Worm (Caenorhabditis elegans) whole organism, young adult: ENCODE measurements around the gene spr-3.

Experiments used
- F37B4.10 ChIP-seq: fragments of 200-800 bp; sonication (Bioruptor generic); IDR thresholded peaks from 2 replicates; pipeline ENCODE4 v1.3.6; 2022; ENCODE audit warnings: missing genetic modification characterization, missing compliant biosample characterization
- ZK185.1 ChIP-seq: sonication (generic microtip); optimal IDR thresholded peaks from 2 replicates; lab custom pipeline; 2016; ENCODE audit warnings: mild to moderate bottlenecking, missing genetic modification characterization, missing compliant biosample characterization; ENCODE audit not compliant: poor library complexity, severe bottlenecking
- akir-1 ChIP-seq: fragments of 200-800 bp; sonication (Bioruptor generic); optimal IDR thresholded peaks from 2 replicates; lab custom pipeline; 2018; ENCODE audit warnings: mild to moderate bottlenecking, missing genetic modification characterization, moderate library complexity, missing compliant biosample characterization
- ama-1 ChIP-seq, 3 experiments: fragments of 150-350 bp in 1 of 3; sonication (generic microtip) in 2 of 3; optimal IDR thresholded peaks; 2 replicates each; lab custom pipeline; 2014 to 2018; ENCODE audit warnings: missing biosample characterization in 2 of 3, missing genetic modification characterization in 2 of 3, missing genetic modification reagents in 2 of 3
- bed-1 ChIP-seq: fragments of 200-800 bp; sonication (Bioruptor generic); IDR thresholded peaks from 2 replicates; pipeline ENCODE4 v1.3.6; 2022; ENCODE audit warnings: missing genetic modification reagents, missing genetic modification characterization, missing compliant biosample characterization
- dpl-1 ChIP-seq: fragments of 150-350 bp; optimal IDR thresholded peaks from 2 replicates; lab custom pipeline; 2014; ENCODE audit warnings: missing biosample characterization, missing genetic modification reagents, missing genetic modification characterization
- mxl-1 ChIP-seq: sonication (generic microtip); optimal IDR thresholded peaks from 2 replicates; lab custom pipeline; 2016; ENCODE audit warnings: missing genetic modification characterization, missing compliant biosample characterization
- nfya-2 ChIP-seq: fragments of 200-800 bp; sonication (Bioruptor generic); IDR thresholded peaks from 2 replicates; pipeline ENCODE4 v1.3.6; 2022; ENCODE audit warnings: missing genetic modification reagents, missing genetic modification characterization, missing compliant biosample characterization
- pha-4 ChIP-seq: fragments of 150-350 bp; sonication (generic microtip); optimal IDR thresholded peaks from 2 replicates; lab custom pipeline; 2014; ENCODE audit warnings: missing biosample characterization, missing genetic modification reagents, missing genetic modification characterization
- sea-2 ChIP-seq: fragments of 200-800 bp; sonication (Bioruptor generic); IDR thresholded peaks from 2 replicates; pipeline ENCODE4 v1.3.6; 2022; ENCODE audit warnings: missing genetic modification characterization, missing compliant biosample characterization
- snpc-3.4 ChIP-seq: sonication (generic microtip); optimal IDR thresholded peaks from 2 replicates; lab custom pipeline; 2017; ENCODE audit warnings: missing genetic modification characterization, mild to moderate bottlenecking, missing compliant biosample characterization, antibody characterized with exemption, moderate library complexity, missing genotype, missing genetic modification reagents
- unc-62 ChIP-seq: fragments of 150-350 bp; optimal IDR thresholded peaks from 2 replicates; lab custom pipeline; 2014; ENCODE audit warnings: missing biosample characterization, missing genetic modification reagents, missing genetic modification characterization
- ztf-28 ChIP-seq: fragments of 200-800 bp; sonication (Bioruptor generic); IDR thresholded peaks from 2 replicates; pipeline ENCODE4 v1.3.6; 2022; ENCODE audit warnings: missing genetic modification reagents, missing genetic modification characterization, missing compliant biosample characterization

DNA sequence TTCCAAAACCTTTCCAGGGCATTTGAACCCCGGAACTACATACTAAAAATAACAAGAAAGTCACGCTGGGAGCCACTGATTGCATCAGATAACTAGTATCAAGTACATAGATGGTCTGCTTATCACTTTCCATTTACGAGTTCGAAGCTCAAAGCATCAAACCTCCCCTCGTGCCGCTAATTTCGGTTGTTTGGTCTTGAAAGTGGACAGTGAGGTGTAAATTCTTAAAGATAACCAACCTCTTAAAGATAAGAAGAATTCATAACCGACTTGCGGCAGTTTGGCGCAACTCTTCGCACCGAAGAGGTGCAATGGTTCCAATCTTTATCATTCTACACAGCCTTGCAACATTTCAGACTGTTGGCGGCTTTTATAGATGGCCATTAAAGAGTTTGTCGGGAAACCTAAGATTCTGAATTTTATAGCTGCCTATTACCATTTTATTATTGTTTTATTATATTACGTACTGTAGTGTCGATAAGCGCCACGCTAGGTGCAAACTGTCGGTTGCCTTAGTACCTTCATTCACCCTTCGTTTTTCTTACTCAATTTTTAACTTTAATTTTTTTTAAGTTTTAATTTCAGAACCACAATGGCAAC is 50.9 kb downstream of the spr-3 start, which contains the start of gene amt-4:
- TF ChIP-seq mxl-1 = no peak
- TF ChIP-seq akir-1 = no peak
- TF ChIP-seq ztf-28 (GFP tag; lab: Robert Waterston, UW) = no peak
- no peak for TF ChIP-seq F37B4.10 (GFP tag; lab: Robert Waterston, UW)
- no peak for TF ChIP-seq sea-2 (GFP tag; lab: Robert Waterston, UW)
- TF ChIP-seq unc-62 = no peak
- no peak for TF ChIP-seq dpl-1 (GFP tag; lab: Kevin White, UChicago)
- TF ChIP-seq snpc-3.4 (tag; lab: Kevin White, UChicago) = no peak
- no peak for TF ChIP-seq pha-4 (tag; lab: Kevin White, UChicago)
- TF ChIP-seq ZK185.1 (tag; lab: Kevin White, UChicago) = no peak
- TF ChIP-seq nfya-2 (GFP tag; lab: Robert Waterston, UW) = no peak
- TF ChIP-seq bed-1 = no peak
- TF ChIP-seq ama-1 (optimal IDR thresholded peaks at IDR 0.05; lab: Kevin White, UChicago) = no peak
- TF ChIP-seq ama-1 (GFP tag; optimal IDR thresholded peaks at IDR 0.05; lab: Kevin White, UChicago) = no peak
